Worm (Caenorhabditis elegans): ENCODE measurements around the gene F07H5.7.

F07H5.7 gene

DNA sequence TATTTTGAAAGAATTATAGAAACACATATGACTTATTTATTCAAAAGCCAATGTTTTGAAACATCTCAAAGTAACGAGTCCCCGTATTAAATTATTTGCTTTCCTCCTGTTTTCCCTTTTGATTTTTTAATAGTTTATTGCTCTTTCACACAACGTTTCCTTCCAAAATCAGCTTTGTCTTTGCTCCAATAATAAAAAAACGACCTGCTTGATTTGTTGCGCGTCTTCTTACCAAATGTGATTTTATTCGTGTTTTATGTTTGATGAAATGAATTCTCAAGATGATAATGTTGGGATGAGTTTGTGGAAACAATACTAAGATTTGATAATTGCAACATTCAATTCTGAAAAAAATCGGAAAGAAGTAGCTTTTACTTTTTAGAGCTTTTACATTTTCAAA, 18.4 kb upstream of the F07H5.7 start:
- TF ChIP-seq elt-1 (tag; optimal IDR thresholded peaks at IDR 0.05) (no peak), elt-2 (tag; optimal IDR thresholded peaks at IDR 0.05) (no peak), lin-39 (tag; optimal IDR thresholded peaks at IDR 0.05) (no peak), ceh-9 (tag; optimal IDR thresholded peaks at IDR 0.05) (no peak), nhr-11 (tag; optimal IDR thresholded peaks at IDR 0.05) (no peak), pqm-1 (tag; optimal IDR thresholded peaks at IDR 0.05) (no peak), elt-3 (tag; optimal IDR thresholded peaks at IDR 0.05) (no peak), fos-1 (tag; optimal IDR thresholded peaks at IDR 0.05) (no peak), mml-1 (tag; optimal IDR thresholded peaks at IDR 0.05) (no peak)

DNA sequence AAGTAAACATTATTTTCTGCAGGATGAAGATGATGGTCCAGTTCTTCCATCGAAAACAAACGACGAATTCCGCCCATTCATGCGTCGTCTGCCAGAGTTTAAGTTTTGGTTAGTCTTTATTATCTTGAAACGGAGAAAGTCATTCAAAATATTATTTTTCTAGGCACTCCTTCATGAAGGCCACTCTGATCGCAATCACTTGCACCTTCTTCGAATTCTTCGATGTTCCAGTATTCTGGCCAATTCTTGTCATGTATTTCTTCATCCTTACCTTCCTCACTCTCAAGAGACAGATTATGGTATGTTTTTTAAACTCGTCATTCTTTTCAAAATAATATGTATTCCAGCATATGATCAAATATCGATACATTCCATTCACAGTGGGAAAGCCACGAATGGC, 17.9 kb upstream of the F07H5.7 start:
- no peak for TF ChIP-seq unc-39 (tag; optimal IDR thresholded peaks at IDR 0.05)
- no peak for TF ChIP-seq unc-62 (GFP tag; optimal IDR thresholded peaks at IDR 0.05)
- no peak for TF ChIP-seq daf-12 (tag; optimal IDR thresholded peaks at IDR 0.05)
- TF ChIP-seq mdl-1 (tag; optimal IDR thresholded peaks at IDR 0.05), result no peak
- TF ChIP-seq ama-1 (optimal IDR thresholded peaks at IDR 0.05), result peak; percentile 91
- TF ChIP-seq skn-1 (tag; optimal IDR thresholded peaks at IDR 0.05), result no peak
- TF ChIP-seq lin-39 (tag; optimal IDR thresholded peaks at IDR 0.05), result peak; percentile 23
- TF ChIP-seq nhr-11 (tag; optimal IDR thresholded peaks at IDR 0.05), result no peak
- no peak for TF ChIP-seq fos-1 (tag; optimal IDR thresholded peaks at IDR 0.05)
- no peak for TF ChIP-seq egl-27 (tag; optimal IDR thresholded peaks at IDR 0.05)
- TF ChIP-seq jun-1 (tag; optimal IDR thresholded peaks at IDR 0.05), result no peak
- no peak for TF ChIP-seq nhr-76 (tag; optimal IDR thresholded peaks at IDR 0.05)
- no peak for TF ChIP-seq zag-1 (tag; optimal IDR thresholded peaks at IDR 0.05)
- TF ChIP-seq nhr-25 (tag; optimal IDR thresholded peaks at IDR 0.05), result peak; percentile 3
- TF ChIP-seq nhr-43 (tag; optimal IDR thresholded peaks at IDR 0.05; ENCODE audit: poor library complexity, severe bottlenecking), result peak; percentile 9
- no peak for TF ChIP-seq ztf-11 (tag; optimal IDR thresholded peaks at IDR 0.05)
- no peak for TF ChIP-seq nhr-23 (tag; optimal IDR thresholded peaks at IDR 0.05)
- no peak for TF ChIP-seq nhr-77 (tag; optimal IDR thresholded peaks at IDR 0.05)
- TF ChIP-seq nhr-237 (tag; optimal IDR thresholded peaks at IDR 0.05), result no peak

DNA sequence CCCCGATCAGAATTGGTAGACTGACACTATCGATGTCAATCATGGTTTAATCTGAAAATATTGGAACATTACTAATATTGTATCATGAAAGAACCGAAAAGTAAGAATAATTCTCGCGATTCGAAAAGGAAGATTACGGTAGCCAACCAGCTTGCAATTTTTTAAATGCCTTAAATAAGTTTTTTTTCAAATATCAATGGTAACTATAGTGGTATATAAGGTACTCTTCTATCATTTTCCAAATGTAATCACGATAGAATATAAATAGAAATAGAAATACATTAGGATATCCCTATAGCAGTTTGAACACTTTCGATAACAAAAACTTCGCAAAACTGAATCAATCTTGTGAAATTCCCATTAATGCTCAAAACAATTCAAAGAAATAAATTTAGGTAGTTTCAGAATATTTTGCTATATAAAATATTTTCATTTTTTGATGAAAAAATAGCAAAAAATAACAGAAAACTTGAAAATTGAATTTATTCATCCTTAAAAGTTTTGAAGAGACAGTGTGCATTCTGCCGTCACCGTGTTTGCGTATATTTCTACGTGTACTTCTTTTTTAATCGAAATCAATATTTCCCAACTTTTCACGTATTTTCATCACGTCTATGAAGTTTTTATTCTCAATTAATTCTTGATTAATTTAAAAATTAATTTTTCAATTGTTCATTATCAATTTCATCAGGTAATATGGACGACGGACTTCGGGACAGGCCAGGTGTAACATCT, 16.9 kb upstream of the F07H5.7 start, which contains the start of the genes F46C5.9 and rer-1:
TSS of gene F46C5.9 (minus strand) at position 51 of the 735 bp plus-strand sequence.
TSS of gene rer-1 (plus strand) at position 692 of the 735 bp plus-strand sequence.
- TF ChIP-seq nhr-23 (tag; optimal IDR thresholded peaks at IDR 0.05) (peak; percentile 7), pha-4 (tag; optimal IDR thresholded peaks at IDR 0.05) (peak; percentile 66), ztf-4 (tag; optimal IDR thresholded peaks at IDR 0.05) (no peak)

- TF ChIP-seq zag-1 (tag; optimal IDR thresholded peaks at IDR 0.05) (no peak), unc-62 (GFP tag; optimal IDR thresholded peaks at IDR 0.05) (no peak), ceh-16 (tag; optimal IDR thresholded peaks at IDR 0.05) (no peak), skn-1 (tag; optimal IDR thresholded peaks at IDR 0.05) (no peak)
Observed at ce11 chrII:8808482-8808881, 14.5 kb upstream of the F07H5.7 start, which contains the start of gene F07H5.10. TSS of gene F07H5.10 (minus strand) at chrII:8808582.

DNA sequence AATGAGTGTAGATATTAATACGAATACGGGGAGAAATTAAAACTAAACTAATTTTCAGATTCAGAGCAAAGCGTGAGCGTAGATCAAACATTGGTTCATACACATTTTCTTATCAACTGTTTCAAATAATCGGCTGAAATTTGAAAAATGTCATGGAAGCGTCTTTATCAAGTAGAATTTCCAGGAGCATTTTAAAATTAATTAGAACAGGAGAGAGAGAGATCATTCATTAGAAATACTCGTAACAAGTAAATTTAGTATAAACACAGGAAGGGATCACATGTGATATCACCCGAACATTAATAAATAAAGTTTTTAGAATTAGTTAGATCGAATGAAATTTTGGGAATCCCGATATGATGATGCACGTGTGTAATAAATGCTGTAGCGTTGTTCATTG, 12.9 kb upstream of the F07H5.7 start, which contains the start of gene pho-13:
TSS of gene pho-13 (minus strand) at position 101 of the 400 bp plus-strand sequence.
- no peak for TF ChIP-seq skn-1 (tag; optimal IDR thresholded peaks at IDR 0.05)
- no peak for TF ChIP-seq ceh-28 (tag; optimal IDR thresholded peaks at IDR 0.05)
- no peak for TF ChIP-seq ZK546.5 (tag; optimal IDR thresholded peaks at IDR 0.05)
- peak; percentile 6 for TF ChIP-seq elt-2 (tag; optimal IDR thresholded peaks at IDR 0.05)
- no peak for TF ChIP-seq nhr-43 (tag; optimal IDR thresholded peaks at IDR 0.05; ENCODE audit: poor library complexity, severe bottlenecking)
- no peak for TF ChIP-seq ztf-11 (tag; optimal IDR thresholded peaks at IDR 0.05)
- no peak for TF ChIP-seq unc-62 (GFP tag; optimal IDR thresholded peaks at IDR 0.05)

DNA sequence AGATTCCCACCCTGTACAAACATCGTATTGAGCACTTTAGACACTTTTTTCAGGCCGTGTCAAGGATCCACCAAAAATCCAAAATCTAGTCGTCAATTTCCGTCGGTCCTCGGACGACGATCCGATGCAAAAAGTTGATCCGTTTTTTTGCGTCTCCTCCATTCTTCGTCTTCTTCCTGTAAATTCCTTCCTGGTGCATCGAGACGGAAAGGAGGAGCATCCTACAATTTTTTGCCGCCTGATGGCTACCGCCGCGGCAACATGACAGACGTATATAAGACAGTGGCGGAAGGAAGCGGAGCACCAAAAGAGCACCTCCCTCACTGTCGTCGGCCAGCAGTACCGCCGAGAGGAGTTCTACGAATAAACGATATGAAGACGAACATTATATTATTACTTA, 6.9 kb upstream of the F07H5.7 start, which contains the start of gene appg-2:
TSS of gene appg-2 (plus strand) at position 301 of the 400 bp plus-strand sequence.
- TF ChIP-seq nhr-67 (tag; optimal IDR thresholded peaks at IDR 0.05) (no peak), nhr-12 (tag; optimal IDR thresholded peaks at IDR 0.05) (no peak), ceh-28 (tag; optimal IDR thresholded peaks at IDR 0.05) (no peak), skn-1 (tag; optimal IDR thresholded peaks at IDR 0.05) (no peak), nhr-28 (tag; optimal IDR thresholded peaks at IDR 0.05) (no peak), nhr-11 (tag; optimal IDR thresholded peaks at IDR 0.05) (no peak), eor-1 (tag; optimal IDR thresholded peaks at IDR 0.05) (no peak)

Data from whole organism, L3 larva.